Worm (Caenorhabditis elegans): ENCODE measurements around the gene col-145.

DNA sequence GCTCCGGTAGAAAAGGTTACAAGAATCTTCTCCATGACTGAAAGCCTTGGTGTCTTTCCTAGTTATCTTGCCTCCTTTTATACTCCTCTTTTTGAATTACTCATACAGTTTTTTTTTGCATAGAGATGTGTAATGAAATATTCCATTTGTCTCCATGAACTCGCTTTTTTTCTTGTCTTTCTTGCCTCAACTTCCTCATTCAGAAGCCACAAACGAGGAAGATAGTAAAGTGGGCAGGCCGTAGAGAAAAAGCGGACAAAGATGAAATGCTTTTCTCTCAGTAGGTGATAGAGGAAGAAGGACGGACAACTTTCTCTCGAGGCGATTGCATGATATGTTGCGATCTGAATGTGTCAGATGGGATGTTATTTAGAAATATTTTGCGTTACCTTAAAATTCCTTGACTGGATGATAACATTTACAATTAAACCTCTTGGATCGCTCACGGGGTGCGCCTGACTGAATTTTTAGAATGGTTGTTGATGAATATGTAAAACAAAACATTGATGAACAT, at the start of gene col-145:
- TF ChIP-seq mxl-3 (GFP tag; optimal IDR thresholded peaks at IDR 0.05) (no peak), fkh-10 (GFP tag; optimal IDR thresholded peaks at IDR 0.05) (no peak), nhr-77 (tag; optimal IDR thresholded peaks at IDR 0.05) (no peak), ZK337.2 (GFP tag; IDR thresholded peaks at IDR 0.05) (no peak)
